Worm (Caenorhabditis elegans): ENCODE results near the gene smrd-1.
A peak's percentile ranks its signal among the peaks of the same experiment; 100 is the strongest.

The smrd-1 gene

ce11 chrIII:10415822-10416221 is 20.0 kb downstream of the smrd-1 start, which contains the start of gene ymel-1 (continued):
- no peak for TF ChIP-seq K11D2.4 (GFP tag; IDR thresholded peaks at IDR 0.05)
- TF ChIP-seq madf-3 (GFP tag; IDR thresholded peaks at IDR 0.05) = no peak
- no peak for TF ChIP-seq ztf-22 (GFP tag; optimal IDR thresholded peaks at IDR 0.05)
- no peak for TF ChIP-seq hmg-20 (GFP tag; IDR thresholded peaks at IDR 0.05)
- TF ChIP-seq hrde-1 (tag; optimal IDR thresholded peaks at IDR 0.05; ENCODE audit: borderline replicate concordance) = no peak
- TF ChIP-seq attf-6 (GFP tag; IDR thresholded peaks at IDR 0.05) = no peak
- TF ChIP-seq repo-1 (tag; optimal IDR thresholded peaks at IDR 0.05) = no peak
- TF ChIP-seq hlh-12 (tag; optimal IDR thresholded peaks at IDR 0.05) = no peak
- no peak for TF ChIP-seq F37B4.10 (GFP tag; IDR thresholded peaks at IDR 0.05)
- TF ChIP-seq dox-1 (GFP tag; IDR thresholded peaks at IDR 0.05) = no peak
- no peak for TF ChIP-seq lin-26 (GFP tag; IDR thresholded peaks at IDR 0.05)
- TF ChIP-seq let-607 (tag; optimal IDR thresholded peaks at IDR 0.05) = peak in 1 of 2 experiments; percentile 40
- no peak for TF ChIP-seq F10E7.11 (tag; optimal IDR thresholded peaks at IDR 0.05)
- TF ChIP-seq lin-35 (GFP tag; optimal IDR thresholded peaks at IDR 0.05) = peak in 1 of 3 experiments; percentile 42
- TF ChIP-seq ets-4 (GFP tag; optimal IDR thresholded peaks at IDR 0.05) = no peak
- TF ChIP-seq unc-62 (GFP tag; optimal IDR thresholded peaks at IDR 0.05) = no peak
- no peak for TF ChIP-seq madf-6 (GFP tag; IDR thresholded peaks at IDR 0.05)
- TF ChIP-seq ekl-4 (GFP tag; IDR thresholded peaks at IDR 0.05) = no peak
- no peak for TF ChIP-seq rec-8 (tag; optimal IDR thresholded peaks at IDR 0.05)
- peak; percentile 69 for TF ChIP-seq attf-5 (GFP tag; optimal IDR thresholded peaks at IDR 0.05)
- peak; percentile 26 for TF ChIP-seq ZK185.1 (tag; optimal IDR thresholded peaks at IDR 0.05; ENCODE audit: poor library complexity, severe bottlenecking)
- no peak for TF ChIP-seq attf-3 (GFP tag; conservative IDR thresholded peaks at IDR 0.05)
- TF ChIP-seq mxl-1 (tag; optimal IDR thresholded peaks at IDR 0.05) = no peak
- TF ChIP-seq T26A5.8 (tag; optimal IDR thresholded peaks at IDR 0.05) = no peak
- TF ChIP-seq C17E4.6 (GFP tag; IDR thresholded peaks at IDR 0.05) = no peak
- no peak for TF ChIP-seq snpc-4 (GFP tag; optimal IDR thresholded peaks at IDR 0.05)
- TF ChIP-seq snpc-4 (tag; optimal IDR thresholded peaks at IDR 0.05) = no peak
- TF ChIP-seq zfh-2 (GFP tag; conservative IDR thresholded peaks at IDR 0.05) = no peak
- peak; percentile 88 for TF ChIP-seq mcd-1 (GFP tag; IDR thresholded peaks at IDR 0.05)
- TF ChIP-seq madf-10 (tag; optimal IDR thresholded peaks at IDR 0.05) = peak; percentile 7
- TF ChIP-seq F57A8.1 (GFP tag; optimal IDR thresholded peaks at IDR 0.05) = no peak
- peak; percentile 32; the same call in 1 of the 2 replicates for TF ChIP-seq pbrm-1 (GFP tag; IDR thresholded peaks at IDR 0.05)
- no peak for TF ChIP-seq chd-7 (tag; optimal IDR thresholded peaks at IDR 0.05)
- no peak for TF ChIP-seq aptf-3 (GFP tag; IDR thresholded peaks at IDR 0.05)
- TF ChIP-seq hlh-26 (GFP tag; conservative IDR thresholded peaks at IDR 0.05) = no peak
- TF ChIP-seq ceh-91 (GFP tag; IDR thresholded peaks at IDR 0.05) = no peak
- no peak for TF ChIP-seq gei-17 (GFP tag; optimal IDR thresholded peaks at IDR 0.05)
- TF ChIP-seq cebp-2 (GFP tag; IDR thresholded peaks at IDR 0.05) = no peak
- no peak for TF ChIP-seq B0261.1 (tag; optimal IDR thresholded peaks at IDR 0.05)
- TF ChIP-seq sptf-2 (GFP tag; optimal IDR thresholded peaks at IDR 0.05) = no peak
- no peak for TF ChIP-seq snpc-1.3 (tag; optimal IDR thresholded peaks at IDR 0.05; ENCODE audit: insufficient read depth)
- TF ChIP-seq bed-1 (GFP tag; IDR thresholded peaks at IDR 0.05) = no peak
- no peak for TF ChIP-seq die-1 (tag; optimal IDR thresholded peaks at IDR 0.05)
- TF ChIP-seq lir-1 (GFP tag; conservative IDR thresholded peaks at IDR 0.05) = no peak
- TF ChIP-seq akir-1 (GFP tag; optimal IDR thresholded peaks at IDR 0.05) = no peak
- TF ChIP-seq nfya-2 (GFP tag; IDR thresholded peaks at IDR 0.05) = no peak
- peak; percentile 28 for TF ChIP-seq nhr-80 (tag; optimal IDR thresholded peaks at IDR 0.05)
- TF ChIP-seq F49E8.2 (tag; optimal IDR thresholded peaks at IDR 0.05; ENCODE audit: insufficient read depth) = no peak
- no peak for TF ChIP-seq efl-1 (GFP tag; optimal IDR thresholded peaks at IDR 0.05)

Measured in whole organism, young adult.